Worm (Caenorhabditis elegans) whole organism, late embryonic: Measurements from ENCODE around the gene scyl-1.

ENCODE experiments used
- F13H6.1 ChIP-seq: sonication (generic microtip); optimal IDR thresholded peaks from 2 replicates; lab custom pipeline; 2016; ENCODE audit warnings: missing genetic modification characterization, missing compliant biosample characterization
- ceh-31 ChIP-seq: sonication (generic microtip); optimal IDR thresholded peaks from 2 replicates; lab custom pipeline; 2016; ENCODE audit warnings: missing genetic modification characterization, missing compliant biosample characterization
- dve-1 ChIP-seq: sonication (generic microtip); optimal IDR thresholded peaks from 2 replicates; lab custom pipeline; 2017; ENCODE audit warnings: antibody characterized with exemption, mild to moderate bottlenecking, missing genetic modification characterization, missing compliant biosample characterization
- fkh-10 ChIP-seq: fragments of 150-350 bp; optimal IDR thresholded peaks from 2 replicates; lab custom pipeline; 2014; ENCODE audit warnings: missing biosample characterization, missing genetic modification reagents, missing genetic modification characterization
- fkh-6 ChIP-seq: sonication (generic microtip); optimal IDR thresholded peaks from 2 replicates; lab custom pipeline; 2016; ENCODE audit warnings: missing genetic modification characterization, missing compliant biosample characterization
- lin-11 ChIP-seq: fragments of 200-800 bp; sonication (Bioruptor generic); optimal IDR thresholded peaks from 2 replicates; lab custom pipeline; 2018; ENCODE audit warnings: mild to moderate bottlenecking, missing genetic modification characterization, missing compliant biosample characterization
- pag-3 ChIP-seq: sonication (generic microtip); optimal IDR thresholded peaks from 2 replicates; lab custom pipeline; 2016; ENCODE audit warnings: missing compliant biosample characterization, missing genetic modification characterization, borderline replicate concordance
- pqm-1 ChIP-seq: sonication (generic microtip); optimal IDR thresholded peaks from 2 replicates; lab custom pipeline; 2016; ENCODE audit warnings: missing genetic modification characterization, missing compliant biosample characterization
- tbx-2 ChIP-seq: sonication (generic microtip); optimal IDR thresholded peaks from 2 replicates; lab custom pipeline; 2016; ENCODE audit warnings: missing genetic modification characterization, missing compliant biosample characterization
- unc-86 ChIP-seq: sonication (generic microtip); optimal IDR thresholded peaks from 2 replicates; lab custom pipeline; 2016; ENCODE audit warnings: missing genetic modification characterization, missing compliant biosample characterization

ce11 chrV:13026631-13027299 lies 14.8 kb downstream of the scyl-1 start:
- TF ChIP-seq pqm-1 (tag; lab: Kevin White, UChicago) (no peak), tbx-2 (no peak), lin-11 (no peak), dve-1 (tag; lab: Kevin White, UChicago) (no peak), pag-3 (tag; lab: Kevin White, UChicago) (no peak), fkh-10 (GFP tag; lab: Kevin White, UChicago) (no peak), unc-86 (no peak), fkh-6 (tag; lab: Kevin White, UChicago) (no peak), ceh-31 (tag; lab: Kevin White, UChicago) (no peak), F13H6.1 (tag; lab: Kevin White, UChicago) (no peak)
